Fruit fly (Drosophila melanogaster): ENCODE measurements around the gene CG9072.

Gene CG9072

DNA sequence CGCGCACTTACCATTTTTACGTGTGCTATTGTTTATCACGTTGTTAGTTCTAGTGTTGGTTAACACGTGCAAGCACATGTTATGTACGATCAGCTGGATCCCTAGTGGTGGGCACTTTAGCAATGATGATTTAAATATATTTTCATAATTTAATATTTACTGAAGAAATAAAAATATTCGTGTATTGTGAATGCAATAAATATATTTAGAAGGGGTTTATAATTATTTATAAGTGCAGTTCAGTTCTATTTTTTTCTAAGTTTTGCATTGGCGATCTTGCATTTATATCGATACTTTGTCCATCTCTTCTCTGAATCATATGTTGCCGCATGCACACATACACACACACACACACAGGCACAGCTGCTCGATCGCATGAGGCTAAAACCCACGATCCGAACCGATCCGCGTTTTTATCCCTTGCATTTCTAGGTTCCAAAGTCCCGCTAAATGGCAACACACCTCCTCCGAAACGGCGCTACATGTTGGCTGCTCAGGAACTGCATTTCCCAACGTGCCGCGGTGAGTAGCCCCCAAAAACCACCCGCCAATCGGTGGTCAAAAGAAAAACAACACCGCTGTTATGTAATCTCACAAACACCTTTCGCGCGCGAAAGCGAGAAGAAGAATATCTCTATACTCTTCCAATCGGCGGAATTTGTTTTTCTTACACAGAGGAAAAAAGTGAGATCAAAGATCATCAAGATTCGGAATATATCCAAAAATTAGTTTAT lies 9.9 kb downstream of the CG9072 start, which contains the start of the genes CG15027 and Dbct:
Gene CG15027 (minus strand): TSS at position 51 of the 734 bp plus-strand sequence.
Gene Dbct (plus strand): TSS at position 349 of the 734 bp plus-strand sequence.
- TF ChIP-seq CG8478 (optimal IDR thresholded peaks at IDR 0.05) (no peak), CTCF (optimal IDR thresholded peaks at IDR 0.05) (no peak)

- no peak for TF ChIP-seq CTCF (optimal IDR thresholded peaks at IDR 0.05)
- TF ChIP-seq CG8478 (optimal IDR thresholded peaks at IDR 0.05), result no peak
These were observed 11.2 kb downstream of the CG9072 start, which contains the start of gene Cox17 for dm6 chrX:15084580-15085138. Gene Cox17 (minus strand): TSS chrX:15084699.

DNA sequence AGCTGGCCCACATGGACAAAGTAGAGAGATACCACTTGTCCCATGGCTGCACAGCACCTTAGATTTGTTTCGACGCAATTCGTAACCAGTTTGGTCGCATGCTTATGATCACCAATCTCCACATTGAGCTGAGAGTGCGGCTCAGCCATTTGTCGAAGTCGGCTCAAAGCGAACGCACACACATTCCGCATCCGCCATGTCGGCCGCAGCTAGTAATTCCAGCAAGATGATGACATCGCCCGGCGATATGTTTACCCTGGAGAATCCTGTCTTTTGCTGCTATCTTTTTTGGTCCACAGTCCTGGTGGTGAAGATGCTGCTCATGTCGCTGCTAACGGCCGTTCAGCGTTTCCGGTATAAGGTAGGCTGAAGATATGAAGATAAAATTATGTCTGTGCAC lies 13.2 kb downstream of the CG9072 start, which contains the start of gene CG33178:
Gene CG33178 (plus strand): TSS at position 147 of the 400 bp plus-strand sequence.
- TF ChIP-seq CTCF (optimal IDR thresholded peaks at IDR 0.05) (no peak), CG8478 (optimal IDR thresholded peaks at IDR 0.05) (no peak)

DNA sequence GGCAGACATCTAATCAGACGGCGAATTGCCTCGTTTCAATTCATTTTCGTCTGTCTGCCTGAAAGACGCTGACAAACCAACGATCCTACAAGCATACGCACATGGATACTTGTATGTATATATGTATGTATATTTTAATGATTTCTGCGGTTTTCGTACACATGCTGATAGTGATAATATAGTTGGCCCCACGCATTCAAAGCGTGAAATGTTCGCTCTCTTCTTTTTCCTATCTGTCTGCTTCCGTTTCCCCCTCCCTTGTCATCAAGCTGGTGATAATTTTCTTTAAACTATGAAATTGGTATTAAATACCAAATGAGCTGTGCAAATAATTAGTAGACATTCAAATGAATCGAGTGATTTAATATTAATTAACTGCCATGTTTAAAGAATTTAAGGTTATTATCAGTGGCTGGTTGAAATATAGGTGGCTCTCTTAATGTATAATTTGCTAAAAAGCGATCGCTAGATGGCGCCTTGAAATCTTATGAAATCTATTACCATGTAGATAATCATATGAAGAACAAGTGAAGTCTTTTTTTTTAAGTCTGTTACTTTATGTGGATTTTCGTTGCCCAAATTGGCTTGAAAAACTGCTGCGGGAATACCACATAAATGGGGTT lies 15.0 kb downstream of the CG9072 start, which contains the start of gene CG33177:
Gene CG33177 (plus strand): TSS at position 588 of the 623 bp plus-strand sequence.
- peak; percentile 76 to 87 for TF ChIP-seq CTCF (optimal IDR thresholded peaks at IDR 0.05)
- TF ChIP-seq CG8478 (optimal IDR thresholded peaks at IDR 0.05), result no peak

dm6 chrX:15079945-15080344 lies 15.9 kb downstream of the CG9072 start:
- no peak for TF ChIP-seq CTCF (optimal IDR thresholded peaks at IDR 0.05)
- no peak for TF ChIP-seq CG8478 (optimal IDR thresholded peaks at IDR 0.05)

- TF ChIP-seq CTCF (optimal IDR thresholded peaks at IDR 0.05) (no peak), CG8478 (optimal IDR thresholded peaks at IDR 0.05) (no peak)
These were observed 16.6 kb downstream of the CG9072 start for dm6 chrX:15079163-15079809.

DNA sequence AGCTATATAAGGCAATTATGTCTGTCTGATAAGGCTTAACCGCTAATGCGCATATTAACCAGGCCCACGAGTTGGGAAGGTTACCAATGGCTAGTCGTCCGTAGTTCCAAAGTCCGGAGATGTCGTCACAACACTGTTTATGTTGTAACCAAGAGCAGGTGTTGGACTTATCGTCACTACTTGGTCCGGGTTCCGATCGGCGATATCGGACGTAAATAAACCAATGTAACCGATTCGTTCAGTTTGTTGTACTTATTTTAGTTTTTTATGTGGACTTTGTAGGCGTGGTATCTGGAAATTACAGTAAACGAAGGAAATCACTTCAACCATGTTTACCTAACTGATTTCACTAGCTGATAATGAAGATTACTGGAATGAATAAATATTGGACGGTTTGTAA lies 17.4 kb downstream of the CG9072 start:
- TF ChIP-seq CG8478 (optimal IDR thresholded peaks at IDR 0.05) (no peak), CTCF (optimal IDR thresholded peaks at IDR 0.05) (no peak)

dm6 chrX:15077576-15078136 lies 18.2 kb downstream of the CG9072 start:
- TF ChIP-seq CG8478 (optimal IDR thresholded peaks at IDR 0.05) (no peak), CTCF (optimal IDR thresholded peaks at IDR 0.05) (no peak)

DNA sequence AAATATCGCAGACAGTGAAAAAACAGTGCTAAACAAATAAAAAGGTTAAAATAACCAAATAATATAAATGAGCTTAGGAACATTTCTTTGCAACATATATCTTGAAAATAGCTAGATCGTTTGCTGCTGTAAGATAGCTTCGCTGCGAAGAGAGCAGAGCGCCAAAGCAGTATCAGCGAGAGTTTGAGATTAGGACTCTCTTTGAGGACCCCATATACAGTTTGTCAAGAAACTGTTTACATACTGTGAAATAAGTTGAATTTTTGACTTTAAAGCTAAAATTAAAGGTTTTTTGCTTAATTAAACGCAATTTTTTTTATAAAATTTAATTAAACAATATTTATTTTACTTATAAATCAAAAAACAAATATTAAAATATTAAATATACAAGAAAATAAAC lies 19.2 kb downstream of the CG9072 start:
- TF ChIP-seq CTCF (optimal IDR thresholded peaks at IDR 0.05), result no peak
- TF ChIP-seq CG8478 (optimal IDR thresholded peaks at IDR 0.05), result no peak

DNA sequence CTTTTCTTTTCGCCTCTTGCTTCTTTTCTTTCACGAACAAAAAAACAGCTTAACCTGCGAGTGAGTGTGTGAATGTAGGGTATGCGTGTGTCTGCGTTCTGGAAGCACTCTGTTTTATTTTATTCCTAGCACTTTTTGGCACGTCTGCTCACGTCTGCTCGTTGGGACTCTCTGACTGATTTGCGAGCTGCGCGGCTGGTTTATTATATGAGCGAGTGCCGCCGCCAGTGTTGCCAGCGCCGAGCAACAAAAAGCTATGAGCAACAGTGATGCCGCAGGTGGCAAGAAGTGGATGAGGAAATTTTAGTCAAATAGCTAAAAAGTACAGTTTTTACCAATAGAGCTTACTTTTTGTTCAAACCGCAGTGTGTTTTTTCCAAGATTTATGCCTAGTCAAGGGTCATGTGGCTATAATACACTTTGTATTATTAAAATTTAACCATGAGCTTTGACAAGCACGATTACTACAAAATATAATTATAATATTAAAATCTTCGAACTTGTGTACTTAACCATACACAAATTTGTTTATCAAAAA lies 19.7 kb downstream of the CG9072 start, which contains the start of gene Lsd-2:
Gene Lsd-2 (minus strand): TSS at position 183 of the 538 bp plus-strand sequence.
- no peak for TF ChIP-seq CG8478 (optimal IDR thresholded peaks at IDR 0.05)
- no peak for TF ChIP-seq CTCF (optimal IDR thresholded peaks at IDR 0.05)

DNA sequence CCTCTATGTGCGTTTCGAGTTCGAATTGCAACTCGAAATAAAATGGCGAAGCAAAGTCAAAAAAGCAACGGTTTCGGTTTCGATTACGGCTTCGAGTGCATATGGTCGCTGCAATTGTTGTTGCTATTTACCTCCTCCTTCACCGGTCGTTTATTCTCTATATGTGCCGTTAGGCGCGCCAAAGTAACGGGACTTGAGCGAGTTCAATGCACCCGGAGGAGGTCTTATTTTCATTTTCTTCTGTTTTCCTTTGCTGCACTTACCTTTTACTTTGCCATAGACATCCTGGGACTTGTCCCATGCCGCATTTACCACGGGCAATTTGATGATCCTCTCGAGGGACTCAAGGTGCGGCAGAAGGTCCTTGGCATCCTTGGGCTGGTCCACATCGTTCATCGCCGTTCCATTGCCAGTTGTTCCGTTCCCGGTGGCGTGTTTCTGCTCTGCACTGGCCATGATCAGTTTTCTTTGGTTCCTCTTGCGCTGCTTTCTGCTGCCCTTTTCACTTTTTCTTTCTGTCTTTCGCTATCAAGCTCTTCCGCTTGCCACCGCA lies 20.3 kb downstream of the CG9072 start:
- TF ChIP-seq CG8478 (optimal IDR thresholded peaks at IDR 0.05) (no peak), CTCF (optimal IDR thresholded peaks at IDR 0.05) (no peak)

- no peak for TF ChIP-seq CG8478 (optimal IDR thresholded peaks at IDR 0.05)
- no peak for TF ChIP-seq CTCF (optimal IDR thresholded peaks at IDR 0.05)
These were observed 21.0 kb downstream of the CG9072 start for dm6 chrX:15074646-15075351.

dm6 chrX:15070811-15071479 lies 24.9 kb downstream of the CG9072 start:
- TF ChIP-seq CG8478 (optimal IDR thresholded peaks at IDR 0.05) (no peak), CTCF (optimal IDR thresholded peaks at IDR 0.05) (no peak)
